Fruit fly (Drosophila melanogaster) whole organism, pupa: ENCODE data around the gene mgl.

Experiments
- CG12605 ChIP-seq: fragments of 200-800 bp; sonication (Bioruptor generic); IDR thresholded peaks from 2 replicates; pipeline ENCODE4 v1.3.6; 2022; ENCODE audit warnings: missing biosample characterization, missing genetic modification characterization
- CG34367 ChIP-seq: fragments of 200-800 bp; sonication (Bioruptor generic); optimal IDR thresholded peaks from 2 replicates; lab custom pipeline; 2018; ENCODE audit warnings: missing biosample characterization, mild to moderate bottlenecking, missing genetic modification characterization
- CG9948 ChIP-seq: fragments of 200-800 bp; sonication (Bioruptor generic); optimal IDR thresholded peaks from 2 replicates; lab custom pipeline; 2018; ENCODE audit warnings: missing biosample characterization, mild to moderate bottlenecking, missing genetic modification characterization, moderate library complexity
- Pif1B ChIP-seq: fragments of 200-800 bp; sonication (Bioruptor generic); optimal IDR thresholded peaks from 3 replicates; lab custom pipeline; 2016; ENCODE audit warnings: missing biosample characterization, missing genetic modification characterization

DNA sequence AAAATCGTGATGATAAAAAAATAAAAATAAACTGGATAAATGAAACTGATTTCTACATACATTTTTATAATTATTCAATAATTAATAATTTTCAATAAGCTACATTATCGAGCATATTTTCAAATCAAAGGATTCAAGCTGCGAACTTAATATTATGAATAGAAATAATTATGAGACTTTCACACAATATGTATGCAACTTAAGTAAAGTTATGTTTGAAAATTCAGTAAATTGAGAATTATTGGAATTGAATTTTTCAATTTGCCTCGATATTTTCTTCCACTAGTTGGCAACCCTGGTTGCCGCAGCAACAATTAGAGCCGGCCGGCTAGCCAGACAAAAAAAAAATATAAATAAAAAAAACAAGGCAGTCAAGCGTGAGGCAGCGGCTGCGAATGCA lies 32.9 kb downstream of the mgl start:
- TF ChIP-seq CG9948 (peak; percentile 61), CG34367 (tag; lab: Kevin White, UChicago) (peak; percentile 35), CG12605 (no peak), Pif1B (GFP tag; lab: Kevin White, UChicago) (no peak)
